Fruit fly (Drosophila melanogaster) whole organism, embryonic: ENCODE data around the gene Pde6.

Experiments used
- Antp ChIP-seq: fragments of 200-800 bp; sonication (Bioruptor generic); optimal IDR thresholded peaks from 3 replicates; lab custom pipeline; 2016; ENCODE audit warnings: missing biosample characterization, missing genetic modification characterization
- Asciz ChIP-seq: fragments of 200-800 bp; sonication (Bioruptor generic); optimal IDR thresholded peaks from 2 replicates; lab custom pipeline; 2017; ENCODE audit warnings: missing biosample characterization, mild to moderate bottlenecking, missing genetic modification characterization, missing genetic modification reagents
- B-H1 ChIP-seq: fragments of 200-800 bp; sonication (Bioruptor generic); IDR thresholded peaks from 3 replicates; pipeline ENCODE4 v1.3.6; 2022; ENCODE audit warnings: missing biosample characterization, missing genetic modification characterization
- B-H2 ChIP-seq: fragments of 200-800 bp; sonication (Bioruptor generic); optimal IDR thresholded peaks from 2 replicates; lab custom pipeline; 2018; ENCODE audit warnings: missing biosample characterization, mild to moderate bottlenecking, missing genetic modification characterization
- Bgb ChIP-seq: fragments of 200-800 bp; sonication (Bioruptor generic); IDR thresholded peaks from 2 replicates; pipeline ENCODE4 v1.3.6; 2022; ENCODE audit warnings: missing biosample characterization, missing genetic modification characterization; ENCODE audit not compliant: partially characterized antibody
- CG11093 ChIP-seq: fragments of 200-800 bp; sonication (Bioruptor generic); IDR thresholded peaks from 3 replicates; pipeline ENCODE4 v1.3.6; 2022; ENCODE audit warnings: missing biosample characterization, missing genetic modification characterization
- CG11456 ChIP-seq: fragments of 200-800 bp; sonication (Bioruptor generic); IDR thresholded peaks from 3 replicates; pipeline ENCODE4 v1.3.6; 2022; ENCODE audit warnings: missing biosample characterization, missing genetic modification characterization
- CG12299 ChIP-seq: fragments of 200-800 bp; sonication (Bioruptor generic); optimal IDR thresholded peaks from 2 replicates; lab custom pipeline; 2018; ENCODE audit warnings: missing biosample characterization, mild to moderate bottlenecking, missing genetic modification characterization
- CG12744 ChIP-seq: fragments of 200-800 bp; sonication (Bioruptor generic); optimal IDR thresholded peaks from 2 replicates; lab custom pipeline; 2016; ENCODE audit warnings: missing biosample characterization, missing genetic modification characterization
- CG12769 ChIP-seq: fragments of 200-800 bp; sonication (Bioruptor generic); optimal IDR thresholded peaks from 2 replicates; lab custom pipeline; 2019; ENCODE audit warnings: missing biosample characterization, mild to moderate bottlenecking, missing genetic modification characterization, moderate library complexity
- CG17328 ChIP-seq: fragments of 200-800 bp; sonication (Bioruptor generic); IDR thresholded peaks from 2 replicates; pipeline ENCODE4 v1.3.6; 2022; ENCODE audit warnings: missing biosample characterization, missing genetic modification characterization
- CG18764 ChIP-seq: fragments of 200-800 bp; sonication (Bioruptor generic); optimal IDR thresholded peaks from 3 replicates; lab custom pipeline; 2016; ENCODE audit warnings: missing biosample characterization, missing genetic modification characterization
- CG2889 ChIP-seq: fragments of 200-800 bp; sonication (Bioruptor generic); IDR thresholded peaks from 3 replicates; pipeline ENCODE4 v1.3.6; 2022; ENCODE audit warnings: missing biosample characterization, missing genetic modification characterization
- CG30020 ChIP-seq: fragments of 200-800 bp; optimal IDR thresholded peaks from 2 replicates; lab custom pipeline; 2019; ENCODE audit warnings: missing biosample characterization, mild to moderate bottlenecking, missing genetic modification characterization, moderate library complexity
- CG32532 ChIP-seq: fragments of 200-800 bp; sonication (Bioruptor generic); IDR thresholded peaks from 2 replicates; pipeline ENCODE4 v1.3.6; 2022; ENCODE audit warnings: missing biosample characterization, missing genetic modification characterization
- CG32767 ChIP-seq: fragments of 200-800 bp; sonication (Bioruptor generic); IDR thresholded peaks from 2 replicates; pipeline ENCODE4 v1.3.6; 2022; ENCODE audit warnings: missing biosample characterization, missing genetic modification characterization
- CG4820 ChIP-seq: fragments of 200-800 bp; sonication (Bioruptor generic); optimal IDR thresholded peaks from 3 replicates; lab custom pipeline; 2016; ENCODE audit warnings: missing biosample characterization, missing genetic modification characterization
- CG5180 ChIP-seq: fragments of 200-800 bp; sonication (Bioruptor generic); optimal IDR thresholded peaks from 3 replicates; lab custom pipeline; 2017; ENCODE audit warnings: missing biosample characterization, missing genetic modification characterization, mild to moderate bottlenecking, moderate library complexity, missing genetic modification reagents
- CG6791 ChIP-seq: fragments of 200-800 bp; sonication (Bioruptor generic); IDR thresholded peaks from 3 replicates; pipeline ENCODE4 v1.3.6; 2022; ENCODE audit warnings: missing biosample characterization, missing genetic modification characterization; ENCODE audit not compliant: partially characterized antibody
- CG9817 ChIP-seq: fragments of 200-800 bp; sonication (Bioruptor generic); optimal IDR thresholded peaks from 2 replicates; lab custom pipeline; 2018; ENCODE audit warnings: missing biosample characterization, mild to moderate bottlenecking, missing genetic modification characterization, moderate library complexity
- CG9932 ChIP-seq: fragments of 200-800 bp; sonication (Bioruptor generic); IDR thresholded peaks from 2 replicates; pipeline ENCODE4 v1.3.6; 2022; ENCODE audit warnings: missing biosample characterization, missing genetic modification characterization
- CTCF ChIP-seq: fragments of 200-800 bp; sonication (Bioruptor generic); optimal IDR thresholded peaks from 2 replicates; lab custom pipeline; 2017; ENCODE audit warnings: missing biosample characterization, mild to moderate bottlenecking, missing genetic modification characterization, moderate library complexity
- Dp ChIP-seq: fragments of 200-800 bp; sonication (Bioruptor generic); optimal IDR thresholded peaks from 2 replicates; lab custom pipeline; 2018; ENCODE audit warnings: missing biosample characterization, mild to moderate bottlenecking, missing genetic modification characterization, moderate library complexity
- Gsc ChIP-seq: fragments of 200-800 bp; sonication (Bioruptor generic); IDR thresholded peaks from 2 replicates; pipeline ENCODE4 v1.3.6; 2022; ENCODE audit warnings: missing biosample characterization, missing genetic modification characterization
- Jarid2 ChIP-seq: fragments of 200-800 bp; sonication (Bioruptor generic); optimal IDR thresholded peaks from 3 replicates; lab custom pipeline; 2017; ENCODE audit warnings: mild to moderate bottlenecking, missing biosample characterization, missing genetic modification reagents, missing genetic modification characterization
- MBD-R2 ChIP-seq: fragments of 200-800 bp; sonication (Bioruptor generic); IDR thresholded peaks from 2 replicates; pipeline ENCODE4 v1.3.6; 2022; ENCODE audit warnings: missing biosample characterization, missing genetic modification characterization
- Med ChIP-seq: fragments of 200-800 bp; sonication (Bioruptor generic); peaks from one replicate; lab custom pipeline; 2016; ENCODE audit warnings: missing biosample characterization, missing genetic modification characterization, mild to moderate bottlenecking, inconsistent platforms, moderate library complexity
- Mrtf ChIP-seq: fragments of 200-800 bp; sonication (Bioruptor generic); IDR thresholded peaks from 3 replicates; pipeline ENCODE4 v1.3.6; 2022; ENCODE audit warnings: missing biosample characterization, missing genetic modification characterization
- Optix ChIP-seq: fragments of 200-800 bp; sonication (Bioruptor generic); IDR thresholded peaks from 3 replicates; pipeline ENCODE4 v1.3.6; 2022; ENCODE audit warnings: missing biosample characterization, missing genetic modification characterization
- Ptx1 ChIP-seq: fragments of 200-800 bp; sonication (Bioruptor generic); IDR thresholded peaks from 2 replicates; pipeline ENCODE4 v1.3.6; 2022; ENCODE audit warnings: missing biosample characterization, missing genetic modification characterization
- Rfx ChIP-seq: fragments of 200-800 bp; sonication (Bioruptor generic); IDR thresholded peaks from 2 replicates; pipeline ENCODE4 v1.3.6; 2022; ENCODE audit warnings: missing biosample characterization, missing genetic modification characterization
- Side ChIP-seq: fragments of 200-800 bp; sonication (Bioruptor generic); optimal IDR thresholded peaks from 2 replicates; lab custom pipeline; 2016; ENCODE audit warnings: missing biosample characterization, missing genetic modification characterization
- Sry-δ ChIP-seq: fragments of 200-800 bp; sonication (Bioruptor generic); optimal IDR thresholded peaks from 2 replicates; lab custom pipeline; 2016; ENCODE audit warnings: missing biosample characterization, missing genetic modification characterization
- ap ChIP-seq: fragments of 200-800 bp; sonication (Bioruptor generic); IDR thresholded peaks from 2 replicates; pipeline ENCODE4 v1.3.6; 2022; ENCODE audit warnings: missing biosample characterization, missing genetic modification characterization
- bsh ChIP-seq, 2 experiments: fragments of 200-800 bp; sonication (Bioruptor generic); optimal IDR thresholded peaks; 2 replicates each; lab custom pipeline; 2017 to 2018; ENCODE audit warnings: mild to moderate bottlenecking in 2 of 2, missing biosample characterization in 2 of 2, missing genetic modification characterization in 2 of 2, moderate library complexity in 1 of 2
- fd102C ChIP-seq: fragments of 200-800 bp; sonication (Bioruptor generic); optimal IDR thresholded peaks from 2 replicates; lab custom pipeline; 2018; ENCODE audit warnings: missing biosample characterization, mild to moderate bottlenecking, missing genetic modification characterization, moderate library complexity
- grn ChIP-seq: fragments of 200-800 bp; sonication (Bioruptor generic); optimal IDR thresholded peaks from 3 replicates; lab custom pipeline; 2017; ENCODE audit warnings: missing biosample characterization, missing genetic modification characterization
- pum ChIP-seq: fragments of 200-800 bp; sonication (Bioruptor generic); optimal IDR thresholded peaks from 2 replicates; lab custom pipeline; 2016; ENCODE audit warnings: missing biosample characterization, missing genetic modification characterization
- salm ChIP-seq: fragments of 200-800 bp; sonication (Bioruptor generic); optimal IDR thresholded peaks from 2 replicates; lab custom pipeline; 2018; ENCODE audit warnings: missing biosample characterization, mild to moderate bottlenecking, missing genetic modification characterization
- scrt ChIP-seq: fragments of 200-800 bp; sonication (Bioruptor generic); optimal IDR thresholded peaks from 2 replicates; lab custom pipeline; 2018; ENCODE audit warnings: missing biosample characterization, mild to moderate bottlenecking, missing genetic modification characterization, moderate library complexity
- slbo ChIP-seq: fragments of 200-800 bp; sonication (Bioruptor generic); IDR thresholded peaks from 2 replicates; pipeline ENCODE4 v1.3.6; 2022; ENCODE audit warnings: missing biosample characterization, missing genetic modification characterization
- sug ChIP-seq: fragments of 200-800 bp; optimal IDR thresholded peaks from 2 replicates; lab custom pipeline; 2019; ENCODE audit warnings: missing biosample characterization, mild to moderate bottlenecking, missing genetic modification characterization, moderate library complexity
- tio ChIP-seq: fragments of 200-800 bp; sonication (Bioruptor generic); optimal IDR thresholded peaks from 2 replicates; lab custom pipeline; 2017; ENCODE audit warnings: missing biosample characterization, missing genetic modification characterization, inconsistent platforms
- trem ChIP-seq: fragments of 200-800 bp; optimal IDR thresholded peaks from 3 replicates; lab custom pipeline; 2019; ENCODE audit warnings: missing biosample characterization, mild to moderate bottlenecking, missing genetic modification characterization, moderate library complexity
- twi ChIP-seq: fragments of 200-800 bp; optimal IDR thresholded peaks from 2 replicates; lab custom pipeline; 2019; ENCODE audit warnings: missing biosample characterization, mild to moderate bottlenecking, missing genetic modification characterization, moderate library complexity
- wdn ChIP-seq: fragments of 200-800 bp; sonication (Bioruptor generic); IDR thresholded peaks from 2 replicates; pipeline ENCODE4 v1.3.6; 2022; ENCODE audit warnings: missing biosample characterization, missing genetic modification characterization
- zen ChIP-seq: fragments of 200-800 bp; sonication (Bioruptor generic); optimal IDR thresholded peaks from 3 replicates; lab custom pipeline; 2018; ENCODE audit warnings: missing biosample characterization, mild to moderate bottlenecking, missing genetic modification characterization, moderate library complexity

Pde6 gene

DNA sequence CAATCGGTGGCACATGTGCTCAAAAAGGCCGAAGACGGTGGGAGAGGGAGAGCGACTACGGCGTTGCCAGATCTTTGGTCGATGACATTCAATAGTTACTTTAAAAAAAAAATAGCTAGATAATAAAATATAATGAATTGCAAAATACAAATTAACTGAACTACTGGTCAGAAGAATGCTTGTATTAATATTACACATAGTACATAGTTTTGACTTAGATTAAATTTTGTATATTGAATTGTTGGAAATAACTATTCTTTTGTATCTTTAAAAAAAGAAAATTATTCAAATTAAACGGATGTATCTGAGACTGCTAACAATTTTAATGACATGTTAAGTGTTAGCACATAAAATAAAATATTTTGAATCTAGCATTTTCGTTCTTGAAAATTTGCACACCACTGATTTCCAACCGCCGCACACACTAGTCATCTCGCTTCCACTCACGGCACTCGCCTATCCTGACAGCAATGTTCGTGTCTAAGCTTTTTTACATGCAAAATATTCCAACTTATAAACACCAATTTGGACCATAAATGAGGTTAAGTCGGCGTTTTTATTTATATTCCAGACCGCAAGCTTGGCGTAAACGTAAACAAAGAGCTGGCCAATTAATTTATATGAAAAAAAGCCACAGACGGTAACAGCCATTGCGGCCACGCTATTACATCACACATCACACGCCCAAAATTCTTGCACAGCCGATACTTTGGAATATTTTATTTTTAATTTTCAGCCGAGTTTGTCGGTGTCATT lies 17.0 kb upstream of the Pde6 start (continued):
- no peak for TF ChIP-seq CTCF (GFP tag; lab: Kevin White, UChicago)
- TF ChIP-seq trem (tag; lab: Kevin White, UChicago): peak; percentile 61
- peak; percentile 15 for TF ChIP-seq CG12744 (GFP tag; lab: Kevin White, UChicago)
- peak; percentile 66 for TF ChIP-seq CG9817 (tag; lab: Kevin White, UChicago)
- TF ChIP-seq Dp: no peak
- TF ChIP-seq CG5180 (GFP tag; lab: Kevin White, UChicago): peak; percentile 25
- peak in 1 of 2 experiments; percentile 71 for TF ChIP-seq bsh (GFP tag; optimal IDR thresholded peaks at IDR 0.05; lab: Kevin White, UChicago)
- TF ChIP-seq CG4820: peak; percentile 67
- TF ChIP-seq Sry-δ (GFP tag; lab: Kevin White, UChicago): peak; percentile 31

DNA sequence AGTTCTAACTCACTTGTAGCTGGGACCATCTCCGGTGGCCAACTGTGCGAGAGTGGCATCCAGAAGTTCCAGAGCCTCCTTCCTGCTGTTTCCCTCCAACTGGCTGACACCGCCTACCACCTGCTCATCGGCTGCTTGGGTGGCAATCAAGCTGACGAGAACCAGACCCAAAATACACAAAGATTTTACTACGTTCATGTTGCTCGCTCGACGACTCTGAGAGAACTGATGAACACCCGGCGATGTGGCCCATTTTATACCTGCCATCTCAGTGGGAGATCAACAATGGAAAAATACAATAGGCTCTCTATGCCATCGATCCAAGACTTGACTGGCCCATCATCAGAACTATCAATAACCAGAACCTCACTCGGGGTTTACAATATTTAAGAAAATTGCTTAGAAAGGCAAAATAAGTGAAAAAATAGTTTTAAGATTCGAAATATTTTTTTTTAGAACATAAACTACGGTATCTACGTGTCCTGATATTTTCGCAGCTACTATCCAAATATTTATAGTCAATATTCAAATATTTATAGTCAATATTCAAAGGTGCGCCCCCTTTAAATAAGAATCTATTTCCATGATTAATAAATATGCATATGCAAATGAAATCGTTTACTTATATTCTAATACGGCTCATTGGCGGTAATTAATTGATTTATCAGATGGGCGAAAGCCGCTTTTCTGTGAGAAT lies 11.5 kb upstream of the Pde6 start, which contains the start of gene Cys:
TSS of gene Cys (minus strand) at position 234 of the 697 bp plus-strand sequence.
- TF ChIP-seq Ptx1 (GFP tag; lab: Robert Waterston, UW) (no peak), CG12299 (tag; lab: Kevin White, UChicago) (no peak), CG32532 (GFP tag; lab: Robert Waterston, UW) (peak; percentile 47; the same call in 1 of the 2 replicates), zen (tag; lab: Kevin White, UChicago) (peak; percentile 54), Optix (GFP tag; lab: Robert Waterston, UW) (no peak), MBD-R2 (GFP tag; lab: Robert Waterston, UW) (peak; percentile 24; the same call in 1 of the 2 replicates), Mrtf (no peak), CG30020 (tag; lab: Kevin White, UChicago) (no peak), Jarid2 (GFP tag; lab: Kevin White, UChicago) (peak; percentile 73), CG18764 (GFP tag; lab: Kevin White, UChicago) (no peak), salm (tag; lab: Kevin White, UChicago) (no peak), Bgb (GFP tag; lab: Robert Waterston, UW) (peak; percentile 27; the same call in 1 of the 2 replicates), Rfx (GFP tag; lab: Robert Waterston, UW) (peak; percentile 39; the same call in 1 of the 2 replicates), CG6791 (GFP tag; lab: Robert Waterston, UW) (peak; percentile 46; the same call in 1 of the 3 replicates), scrt (GFP tag; lab: Kevin White, UChicago) (no peak), CG11093 (GFP tag; lab: Robert Waterston, UW) (no peak), CG17328 (GFP tag; lab: Robert Waterston, UW) (peak; percentile 36; the same call in 1 of the 2 replicates), twi (tag; lab: Kevin White, UChicago) (no peak), wdn (GFP tag; lab: Robert Waterston, UW) (0 out of 2 replicates have a peak, but pooled peaks have one; percentile 28), sug (tag; lab: Kevin White, UChicago) (peak; percentile 34), slbo (GFP tag; lab: Robert Waterston, UW) (peak; percentile 49), CG12769 (tag; lab: Kevin White, UChicago) (peak; percentile 89), fd102C (GFP tag; lab: Kevin White, UChicago) (no peak), ap (0 out of 2 replicates have a peak, but pooled peaks have one; percentile 39), B-H2 (GFP tag; lab: Kevin White, UChicago) (peak; percentile 30), grn (GFP tag; lab: Kevin White, UChicago) (no peak), CG32767 (0 out of 2 replicates have a peak, but pooled peaks have one; percentile 15), Gsc (no peak), Asciz (GFP tag; lab: Kevin White, UChicago) (peak; percentile 19), Side (no peak), tio (GFP tag; lab: Kevin White, UChicago) (no peak), CG11456 (GFP tag; lab: Robert Waterston, UW) (0 out of 3 replicates have a peak, but pooled peaks have one; percentile 61), CG9932 (GFP tag; lab: Robert Waterston, UW) (peak; percentile 33; the same call in 1 of the 2 replicates), CG2889 (GFP tag; lab: Robert Waterston, UW) (no peak), B-H1 (GFP tag; lab: Robert Waterston, UW) (no peak), pum (GFP tag; lab: Kevin White, UChicago) (no peak), Med (GFP tag; lab: Kevin White, UChicago) (peak; percentile 78), Antp (GFP tag; lab: Kevin White, UChicago) (peak; percentile 38)
